Fruit fly (Drosophila melanogaster) whole organism, embryonic: ENCODE data around the gene CG6041.

Experiments used
- Antp ChIP-seq: fragments of 200-800 bp; sonication (Bioruptor generic); optimal IDR thresholded peaks from 3 replicates; lab custom pipeline; 2016; ENCODE audit warnings: missing biosample characterization, missing genetic modification characterization
- Atf3 ChIP-seq: fragments of 200-800 bp; sonication (Bioruptor generic); optimal IDR thresholded peaks from 3 replicates; lab custom pipeline; 2016; ENCODE audit warnings: missing biosample characterization, missing genetic modification characterization
- Blimp-1 ChIP-seq: fragments of 200-800 bp; sonication (Bioruptor generic); optimal IDR thresholded peaks from 3 replicates; lab custom pipeline; 2018; ENCODE audit warnings: missing biosample characterization, missing genetic modification characterization, mild to moderate bottlenecking, moderate library complexity, missing genetic modification reagents
- CG1024 ChIP-seq: fragments of 200-800 bp; sonication (Bioruptor generic); IDR thresholded peaks from 2 replicates; pipeline ENCODE4 v1.3.6; 2022; ENCODE audit warnings: missing biosample characterization, missing genetic modification characterization
- CG11093 ChIP-seq: fragments of 200-800 bp; sonication (Bioruptor generic); IDR thresholded peaks from 3 replicates; pipeline ENCODE4 v1.3.6; 2022; ENCODE audit warnings: missing biosample characterization, missing genetic modification characterization
- CG12155 ChIP-seq: fragments of 200-800 bp; sonication (Bioruptor generic); optimal IDR thresholded peaks from 3 replicates; lab custom pipeline; 2016; ENCODE audit warnings: missing biosample characterization, missing genetic modification characterization
- CG12219 ChIP-seq: fragments of 200-800 bp; sonication (Bioruptor generic); optimal IDR thresholded peaks from 3 replicates; lab custom pipeline; 2018; ENCODE audit warnings: missing biosample characterization, mild to moderate bottlenecking, missing genetic modification characterization
- CG14050 ChIP-seq: fragments of 200-800 bp; sonication (Bioruptor generic); IDR thresholded peaks from 3 replicates; pipeline ENCODE4 v1.3.6; 2022; ENCODE audit warnings: missing biosample characterization, missing genetic modification characterization
- CG14860 ChIP-seq: fragments of 200-800 bp; sonication (Bioruptor generic); IDR thresholded peaks from 3 replicates; pipeline ENCODE4 v1.3.6; 2022; ENCODE audit warnings: missing biosample characterization, missing genetic modification characterization; ENCODE audit not compliant: partially characterized antibody
- CG14965 ChIP-seq: fragments of 200-800 bp; sonication (Bioruptor generic); optimal IDR thresholded peaks from 2 replicates; lab custom pipeline; 2016; ENCODE audit warnings: missing biosample characterization, missing genetic modification characterization, borderline replicate concordance
- CG15479 ChIP-seq: fragments of 200-800 bp; sonication (Bioruptor generic); optimal IDR thresholded peaks from 3 replicates; lab custom pipeline; 2019; ENCODE audit warnings: missing biosample characterization, mild to moderate bottlenecking, missing genetic modification characterization, moderate library complexity
- CG17359 ChIP-seq: fragments of 200-800 bp; sonication (Bioruptor generic); optimal IDR thresholded peaks from 3 replicates; lab custom pipeline; 2018; ENCODE audit warnings: missing biosample characterization, mild to moderate bottlenecking, missing genetic modification characterization, moderate library complexity
- CG18599 ChIP-seq: fragments of 200-800 bp; sonication (Bioruptor generic); optimal IDR thresholded peaks from 3 replicates; lab custom pipeline; 2017; ENCODE audit warnings: missing biosample characterization, missing genetic modification characterization, mild to moderate bottlenecking, moderate library complexity, missing genetic modification reagents
- CG2199 ChIP-seq: fragments of 200-800 bp; sonication (Bioruptor generic); IDR thresholded peaks from 3 replicates; pipeline ENCODE4 v1.3.6; 2022; ENCODE audit warnings: missing biosample characterization, missing genetic modification characterization
- CG2875 ChIP-seq: fragments of 200-800 bp; sonication (Bioruptor generic); optimal IDR thresholded peaks from 2 replicates; lab custom pipeline; 2017; ENCODE audit warnings: missing biosample characterization, mild to moderate bottlenecking, missing genetic modification characterization, missing genetic modification reagents
- CG3065 ChIP-seq: fragments of 200-800 bp; sonication (Bioruptor generic); optimal IDR thresholded peaks from 2 replicates; lab custom pipeline; 2016; ENCODE audit warnings: missing biosample characterization, missing genetic modification characterization
- CG32532 ChIP-seq: fragments of 200-800 bp; sonication (Bioruptor generic); IDR thresholded peaks from 2 replicates; pipeline ENCODE4 v1.3.6; 2022; ENCODE audit warnings: missing biosample characterization, missing genetic modification characterization
- CG4282 ChIP-seq: fragments of 200-800 bp; sonication (Bioruptor generic); optimal IDR thresholded peaks from 2 replicates; lab custom pipeline; 2016; ENCODE audit warnings: missing biosample characterization, missing genetic modification characterization
- CG4730 ChIP-seq: fragments of 200-800 bp; sonication (Bioruptor generic); IDR thresholded peaks from 2 replicates; pipeline ENCODE4 v1.3.6; 2022; ENCODE audit warnings: missing biosample characterization, missing genetic modification characterization
- CG5245 ChIP-seq: fragments of 200-800 bp; sonication (Bioruptor generic); optimal IDR thresholded peaks from 3 replicates; lab custom pipeline; 2016; ENCODE audit warnings: missing biosample characterization, missing genetic modification characterization
- CG6175 ChIP-seq: fragments of 200-800 bp; sonication (Bioruptor generic); IDR thresholded peaks from 3 replicates; pipeline ENCODE4 v1.3.6; 2022; ENCODE audit warnings: missing biosample characterization, missing genetic modification characterization
- CG6689 ChIP-seq: fragments of 200-800 bp; sonication (Bioruptor generic); IDR thresholded peaks from 2 replicates; pipeline ENCODE4 v1.3.6; 2022; ENCODE audit warnings: missing biosample characterization, missing genetic modification characterization
- CG7372 ChIP-seq: fragments of 200-800 bp; sonication (Bioruptor generic); IDR thresholded peaks from 2 replicates; pipeline ENCODE4 v1.3.6; 2022; ENCODE audit warnings: missing biosample characterization, missing genetic modification characterization
- D19A ChIP-seq: fragments of 200-800 bp; optimal IDR thresholded peaks from 3 replicates; lab custom pipeline; 2019; ENCODE audit warnings: missing biosample characterization, mild to moderate bottlenecking, missing genetic modification characterization, moderate library complexity
- Deaf1 ChIP-seq: fragments of 200-800 bp; optimal IDR thresholded peaks from 3 replicates; lab custom pipeline; 2019; ENCODE audit warnings: missing biosample characterization, mild to moderate bottlenecking, missing genetic modification characterization, moderate library complexity
- Dref ChIP-seq: fragments of 200-800 bp; sonication (Bioruptor generic); IDR thresholded peaks from 2 replicates; pipeline ENCODE4 v1.3.6; 2022; ENCODE audit warnings: missing biosample characterization, missing genetic modification characterization
- Eip74EF ChIP-seq, 2 experiments: fragments of 200-800 bp in 1 of 2; fragments of >200 bp in 1 of 2; sonication (Bioruptor generic) in 1 of 2; optimal IDR thresholded peaks; 2 replicates each; lab custom pipeline; 2017 to 2019; ENCODE audit warnings: missing biosample characterization in 2 of 2, missing genetic modification characterization in 2 of 2, mild to moderate bottlenecking in 1 of 2, moderate library complexity in 1 of 2
- H2.0 ChIP-seq: fragments of 200-800 bp; sonication (Bioruptor generic); IDR thresholded peaks from 2 replicates; pipeline ENCODE4 v1.3.6; 2022; ENCODE audit warnings: missing biosample characterization, missing genetic modification characterization
- Kr ChIP-seq: fragments of 200-800 bp; sonication (Bioruptor generic); optimal IDR thresholded peaks from 2 replicates; lab custom pipeline; 2017; ENCODE audit warnings: missing biosample characterization, mild to moderate bottlenecking, missing genetic modification characterization
- Max ChIP-seq: fragments of 200-800 bp; sonication (Bioruptor generic); optimal IDR thresholded peaks from 2 replicates; lab custom pipeline; 2016; ENCODE audit warnings: missing biosample characterization, mild to moderate bottlenecking, missing genetic modification characterization
- Med ChIP-seq: fragments of 200-800 bp; sonication (Bioruptor generic); peaks from one replicate; lab custom pipeline; 2016; ENCODE audit warnings: missing biosample characterization, missing genetic modification characterization, mild to moderate bottlenecking, inconsistent platforms, moderate library complexity
- Meics ChIP-seq: fragments of 200-800 bp; sonication (Bioruptor generic); optimal IDR thresholded peaks from 2 replicates; lab custom pipeline; 2017; ENCODE audit warnings: missing biosample characterization, mild to moderate bottlenecking, missing genetic modification characterization
- Oli ChIP-seq: fragments of 200-800 bp; sonication (Bioruptor generic); optimal IDR thresholded peaks from 2 replicates; lab custom pipeline; 2018; ENCODE audit warnings: missing biosample characterization, mild to moderate bottlenecking, missing genetic modification characterization, moderate library complexity
- Optix ChIP-seq: fragments of 200-800 bp; sonication (Bioruptor generic); IDR thresholded peaks from 3 replicates; pipeline ENCODE4 v1.3.6; 2022; ENCODE audit warnings: missing biosample characterization, missing genetic modification characterization
- Ssrp ChIP-seq: fragments of 200-800 bp; sonication (Bioruptor generic); optimal IDR thresholded peaks from 2 replicates; lab custom pipeline; 2018; ENCODE audit warnings: missing biosample characterization, mild to moderate bottlenecking, missing genetic modification characterization, moderate library complexity
- caup ChIP-seq: fragments of 200-800 bp; sonication (Bioruptor generic); optimal IDR thresholded peaks from 3 replicates; lab custom pipeline; 2017; ENCODE audit warnings: missing biosample characterization, mild to moderate bottlenecking, missing genetic modification characterization, moderate library complexity; ENCODE audit not compliant: severe bottlenecking
- fd102C ChIP-seq: fragments of 200-800 bp; sonication (Bioruptor generic); optimal IDR thresholded peaks from 2 replicates; lab custom pipeline; 2018; ENCODE audit warnings: missing biosample characterization, mild to moderate bottlenecking, missing genetic modification characterization, moderate library complexity
- fd3F ChIP-seq: fragments of 200-800 bp; sonication (Bioruptor generic); optimal IDR thresholded peaks from 2 replicates; lab custom pipeline; 2018; ENCODE audit warnings: missing biosample characterization, mild to moderate bottlenecking, missing genetic modification characterization, moderate library complexity
- gem ChIP-seq: fragments of 200-800 bp; sonication (Bioruptor generic); optimal IDR thresholded peaks from 2 replicates; lab custom pipeline; 2019; ENCODE audit warnings: missing biosample characterization, mild to moderate bottlenecking, missing genetic modification characterization, moderate library complexity
- gro ChIP-seq: fragments of 200-800 bp; sonication (Bioruptor generic); optimal IDR thresholded peaks from 2 replicates; lab custom pipeline; 2016; ENCODE audit warnings: missing biosample characterization, missing genetic modification characterization
- lmd ChIP-seq: fragments of 200-800 bp; sonication (Bioruptor generic); IDR thresholded peaks from 2 replicates; pipeline ENCODE4 v1.3.6; 2022; ENCODE audit warnings: missing biosample characterization, missing genetic modification characterization
- onecut ChIP-seq: fragments of 200-800 bp; sonication (Bioruptor generic); IDR thresholded peaks from 2 replicates; pipeline ENCODE4 v1.3.6; 2022; ENCODE audit warnings: missing biosample characterization, missing genetic modification characterization
- sima ChIP-seq: fragments of 200-800 bp; sonication (Bioruptor generic); optimal IDR thresholded peaks from 2 replicates; lab custom pipeline; 2016; ENCODE audit warnings: missing biosample characterization, missing genetic modification characterization
- tin ChIP-seq: fragments of 200-800 bp; sonication (Bioruptor generic); optimal IDR thresholded peaks from 3 replicates; lab custom pipeline; 2016; ENCODE audit warnings: missing biosample characterization, missing genetic modification characterization
- ttk ChIP-seq: fragments of 200-800 bp; sonication (Bioruptor generic); IDR thresholded peaks from 2 replicates; pipeline ENCODE4 v2.1.2; 2022; ENCODE audit warnings: missing biosample characterization, missing genetic modification characterization
- unc-4 ChIP-seq: fragments of 200-800 bp; sonication (Bioruptor generic); IDR thresholded peaks from 2 replicates; pipeline ENCODE4 v1.3.6; 2022; ENCODE audit warnings: missing biosample characterization, missing genetic modification characterization; ENCODE audit not compliant: partially characterized antibody
- vvl ChIP-seq: fragments of 200-800 bp; sonication (Bioruptor generic); IDR thresholded peaks from 2 replicates; pipeline ENCODE4 v1.3.6; 2022; ENCODE audit warnings: missing biosample characterization, missing genetic modification characterization
- z ChIP-seq: fragments of 200-800 bp; sonication (Bioruptor generic); IDR thresholded peaks from 3 replicates; pipeline ENCODE4 v1.3.6; 2022; ENCODE audit warnings: missing biosample characterization, missing genetic modification characterization

The CG6041 gene

DNA sequence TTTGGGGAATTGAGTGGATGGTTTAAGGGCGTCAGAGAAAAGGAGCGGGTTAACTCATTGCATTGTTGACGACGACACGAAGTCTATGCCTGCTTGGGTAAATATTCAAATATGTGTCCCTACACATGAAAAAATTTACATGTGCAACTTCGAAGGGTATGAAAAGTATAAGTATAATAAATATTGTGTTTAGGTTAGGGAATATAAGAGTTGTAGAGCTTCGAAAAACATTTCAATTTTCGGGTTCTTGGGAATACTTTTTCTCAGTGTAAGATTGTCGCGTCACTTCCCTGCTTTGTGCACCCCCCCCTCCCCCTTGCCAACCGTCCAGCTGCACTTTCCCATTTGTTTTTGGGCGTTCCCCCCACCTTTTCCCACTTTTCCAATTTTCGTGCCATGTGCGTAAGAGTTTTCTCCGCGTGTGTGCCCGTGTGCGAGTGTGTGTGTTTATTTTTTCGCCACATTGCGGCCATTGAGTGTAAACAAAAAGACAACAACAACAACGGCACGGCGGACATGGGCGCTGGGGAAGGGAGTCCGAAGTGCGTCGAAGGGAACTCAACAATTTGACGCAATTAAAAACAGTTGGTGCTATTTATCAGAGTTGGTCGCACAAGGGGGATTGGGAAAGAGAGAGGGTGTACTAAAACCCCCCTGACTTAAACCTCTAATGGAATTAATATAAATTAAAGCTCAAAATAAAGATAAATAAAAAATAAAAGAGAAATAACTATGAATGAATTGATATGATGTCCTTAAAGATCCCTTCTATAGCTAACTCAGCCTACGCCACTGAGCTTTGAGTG is 22.1 kb downstream of the CG6041 start (continued):
- TF ChIP-seq CG32532 (GFP tag; lab: Robert Waterston, UW) (peak; percentile 38), tin (GFP tag; lab: Kevin White, UChicago) (peak; percentile 36), D19A (tag; lab: Kevin White, UChicago) (peak; percentile 35), CG5245 (GFP tag; lab: Kevin White, UChicago) (no peak), CG12155 (GFP tag; lab: Kevin White, UChicago) (peak; percentile 48), onecut (no peak; the same call in 1 of the 2 replicates), fd102C (GFP tag; lab: Kevin White, UChicago) (no peak), CG3065 (GFP tag; lab: Kevin White, UChicago) (no peak), Dref (GFP tag; lab: Robert Waterston, UW) (no peak), Kr (peak; percentile 26), Deaf1 (no peak), CG7372 (GFP tag; lab: Robert Waterston, UW) (peak; percentile 6; the same call in 1 of the 2 replicates), Max (peak; percentile 13), CG12219 (no peak), CG14965 (GFP tag; lab: Kevin White, UChicago) (no peak), Meics (GFP tag; lab: Kevin White, UChicago) (peak; percentile 10), Med (GFP tag; lab: Kevin White, UChicago) (peak; percentile 59), CG6689 (GFP tag; lab: Robert Waterston, UW) (peak; percentile 69), vvl (GFP tag; lab: Robert Waterston, UW) (peak; percentile 55), z (GFP tag; lab: Robert Waterston, UW) (peak; percentile 86), CG11093 (GFP tag; lab: Robert Waterston, UW) (no peak; the same call in 2 of the 3 replicates), ttk (peak; percentile 26; the same call in 1 of the 2 replicates), CG4730 (GFP tag; lab: Robert Waterston, UW) (peak; percentile 25; the same call in 1 of the 2 replicates), Atf3 (GFP tag; lab: Kevin White, UChicago) (no peak), caup (GFP tag; lab: Kevin White, UChicago) (peak; percentile 6), fd3F (GFP tag; lab: Kevin White, UChicago) (peak; percentile 4), CG14860 (GFP tag; lab: Robert Waterston, UW) (no peak), lmd (GFP tag; lab: Robert Waterston, UW) (peak; percentile 47), Ssrp (peak; percentile 58), Eip74EF (GFP tag; optimal IDR thresholded peaks at IDR 0.05; lab: Kevin White, UChicago) (peak in 1 of 2 experiments; percentile 8), Oli (tag; lab: Kevin White, UChicago) (peak; percentile 46), CG17359 (tag; lab: Kevin White, UChicago) (peak; percentile 29), Optix (GFP tag; lab: Robert Waterston, UW) (no peak; the same call in 2 of the 3 replicates), sima (GFP tag; lab: Kevin White, UChicago) (no peak), CG6175 (no peak), H2.0 (GFP tag; lab: Robert Waterston, UW) (peak; percentile 40; the same call in 1 of the 2 replicates), Blimp-1 (GFP tag; lab: Kevin White, UChicago) (peak; percentile 18), CG1024 (GFP tag; lab: Robert Waterston, UW) (0 out of 2 replicates have a peak, but pooled peaks have one; percentile 10), gro (GFP tag; lab: Kevin White, UChicago) (no peak), CG4282 (GFP tag; lab: Kevin White, UChicago) (no peak), unc-4 (GFP tag; lab: Robert Waterston, UW) (no peak), CG14050 (GFP tag; lab: Robert Waterston, UW) (no peak), gem (tag; lab: Kevin White, UChicago) (peak; percentile 65), CG2875 (no peak), CG2199 (GFP tag; lab: Robert Waterston, UW) (no peak), CG15479 (GFP tag; lab: Kevin White, UChicago) (no peak), Antp (GFP tag; lab: Kevin White, UChicago) (no peak), CG18599 (GFP tag; lab: Kevin White, UChicago) (peak; percentile 57)
